Fruit fly (Drosophila melanogaster) whole organism, embryonic: Measurements from ENCODE around the gene CG15539.

Experiments
- Antp ChIP-seq: fragments of 200-800 bp; sonication (Bioruptor generic); optimal IDR thresholded peaks from 3 replicates; lab custom pipeline; 2016; ENCODE audit warnings: missing biosample characterization, missing genetic modification characterization
- Bteb2 ChIP-seq: fragments of 200-800 bp; sonication (Bioruptor generic); optimal IDR thresholded peaks from 2 replicates; lab custom pipeline; 2016; ENCODE audit warnings: missing biosample characterization, missing genetic modification characterization
- C15 ChIP-seq: fragments of 200-800 bp; sonication (Bioruptor generic); IDR thresholded peaks from 3 replicates; pipeline ENCODE4 v1.3.6; 2022; ENCODE audit warnings: missing biosample characterization, missing genetic modification characterization
- CG10321 ChIP-seq: fragments of 200-800 bp; sonication (Bioruptor generic); IDR thresholded peaks from 2 replicates; pipeline ENCODE4 v1.3.6; 2022; ENCODE audit warnings: missing biosample characterization, missing genetic modification characterization
- CG10565 ChIP-seq: fragments of 200-800 bp; sonication (Bioruptor generic); optimal IDR thresholded peaks from 3 replicates; lab custom pipeline; 2016; ENCODE audit warnings: missing biosample characterization, mild to moderate bottlenecking, missing genetic modification characterization
- CG10979 ChIP-seq: fragments of 200-800 bp; sonication (Bioruptor generic); optimal IDR thresholded peaks from 2 replicates; lab custom pipeline; 2018; ENCODE audit warnings: missing biosample characterization, mild to moderate bottlenecking, missing genetic modification characterization, moderate library complexity
- CG11093 ChIP-seq: fragments of 200-800 bp; sonication (Bioruptor generic); IDR thresholded peaks from 3 replicates; pipeline ENCODE4 v1.3.6; 2022; ENCODE audit warnings: missing biosample characterization, missing genetic modification characterization
- CG11695 ChIP-seq: fragments of 200-800 bp; sonication (Bioruptor generic); IDR thresholded peaks from 3 replicates; pipeline ENCODE4 v1.3.6; 2022; ENCODE audit warnings: missing biosample characterization, missing genetic modification characterization
- CG13424 ChIP-seq: fragments of 200-800 bp; sonication (Bioruptor generic); optimal IDR thresholded peaks from 2 replicates; lab custom pipeline; 2019; ENCODE audit warnings: missing biosample characterization, mild to moderate bottlenecking, missing genetic modification characterization, moderate library complexity
- CG13894 ChIP-seq: fragments of 200-800 bp; sonication (Bioruptor generic); optimal IDR thresholded peaks from 3 replicates; lab custom pipeline; 2018; ENCODE audit warnings: missing biosample characterization, mild to moderate bottlenecking, missing genetic modification characterization, moderate library complexity
- CG15269 ChIP-seq: fragments of 200-800 bp; sonication (Bioruptor generic); optimal IDR thresholded peaks from 2 replicates; lab custom pipeline; 2018; ENCODE audit warnings: missing biosample characterization, mild to moderate bottlenecking, missing genetic modification characterization, moderate library complexity
- CG2889 ChIP-seq: fragments of 200-800 bp; sonication (Bioruptor generic); IDR thresholded peaks from 3 replicates; pipeline ENCODE4 v1.3.6; 2022; ENCODE audit warnings: missing biosample characterization, missing genetic modification characterization
- CG3065 ChIP-seq: fragments of 200-800 bp; sonication (Bioruptor generic); optimal IDR thresholded peaks from 2 replicates; lab custom pipeline; 2016; ENCODE audit warnings: missing biosample characterization, missing genetic modification characterization
- CG31388 ChIP-seq: fragments of 200-800 bp; sonication (Bioruptor generic); optimal IDR thresholded peaks from 2 replicates; lab custom pipeline; 2016; ENCODE audit warnings: missing biosample characterization, missing genetic modification characterization
- CG31441 ChIP-seq: fragments of 200-800 bp; sonication (Bioruptor generic); IDR thresholded peaks from 2 replicates; pipeline ENCODE4 v1.3.6; 2022; ENCODE audit warnings: missing biosample characterization, missing genetic modification characterization
- CG3995 ChIP-seq: fragments of 200-800 bp; sonication (Bioruptor generic); optimal IDR thresholded peaks from 3 replicates; lab custom pipeline; 2016; ENCODE audit warnings: missing biosample characterization, missing genetic modification characterization
- CG4282 ChIP-seq: fragments of 200-800 bp; sonication (Bioruptor generic); optimal IDR thresholded peaks from 2 replicates; lab custom pipeline; 2016; ENCODE audit warnings: missing biosample characterization, missing genetic modification characterization
- CG43689 ChIP-seq: fragments of 200-800 bp; sonication (Bioruptor generic); IDR thresholded peaks from 2 replicates; pipeline ENCODE4 v1.3.6; 2022; ENCODE audit warnings: missing biosample characterization, missing genetic modification characterization
- CG9817 ChIP-seq: fragments of 200-800 bp; sonication (Bioruptor generic); optimal IDR thresholded peaks from 2 replicates; lab custom pipeline; 2018; ENCODE audit warnings: missing biosample characterization, mild to moderate bottlenecking, missing genetic modification characterization, moderate library complexity
- CG9876 ChIP-seq: fragments of 200-800 bp; sonication (Bioruptor generic); optimal IDR thresholded peaks from 2 replicates; lab custom pipeline; 2016; ENCODE audit warnings: missing biosample characterization, missing genetic modification characterization
- Doc3 ChIP-seq: fragments of 200-800 bp; sonication (Bioruptor generic); IDR thresholded peaks from 3 replicates; pipeline ENCODE4 v1.3.6; 2022; ENCODE audit warnings: missing biosample characterization, missing genetic modification characterization; ENCODE audit not compliant: partially characterized antibody
- HHEX ChIP-seq: fragments of 200-800 bp; sonication (Bioruptor generic); optimal IDR thresholded peaks from 3 replicates; lab custom pipeline; 2017; ENCODE audit warnings: missing biosample characterization, mild to moderate bottlenecking, missing genetic modification characterization, missing genetic modification reagents
- Lim3 ChIP-seq: fragments of 200-800 bp; sonication (Bioruptor generic); IDR thresholded peaks from 2 replicates; pipeline ENCODE4 v1.3.6; 2022; ENCODE audit warnings: missing biosample characterization, missing genetic modification characterization
- MTF-1 ChIP-seq: fragments of 200-800 bp; sonication (Bioruptor generic); optimal IDR thresholded peaks from 2 replicates; lab custom pipeline; 2018; ENCODE audit warnings: missing biosample characterization, mild to moderate bottlenecking, missing genetic modification characterization, borderline replicate concordance
- Mad ChIP-seq: fragments of 200-800 bp; sonication (Bioruptor generic); optimal IDR thresholded peaks from 2 replicates; lab custom pipeline; 2016; ENCODE audit warnings: missing biosample characterization, missing genetic modification characterization
- NFAT ChIP-seq: fragments of 200-800 bp; sonication (Bioruptor generic); IDR thresholded peaks from 2 replicates; pipeline ENCODE4 v1.3.6; 2022; ENCODE audit warnings: missing biosample characterization, missing genetic modification characterization
- Nf-YA ChIP-seq: fragments of 200-800 bp; sonication (Bioruptor generic); IDR thresholded peaks from 2 replicates; pipeline ENCODE4 v1.3.6; 2022; ENCODE audit warnings: missing biosample characterization, missing genetic modification characterization
- PHDP ChIP-seq: fragments of 200-800 bp; sonication (Bioruptor generic); optimal IDR thresholded peaks from 3 replicates; lab custom pipeline; 2018; ENCODE audit warnings: missing biosample characterization, mild to moderate bottlenecking, missing genetic modification characterization, moderate library complexity
- Ravus ChIP-seq: fragments of 200-800 bp; sonication (Bioruptor generic); IDR thresholded peaks from 2 replicates; pipeline ENCODE4 v1.3.6; 2022; ENCODE audit warnings: missing biosample characterization, missing genetic modification characterization
- Side ChIP-seq: fragments of 200-800 bp; sonication (Bioruptor generic); optimal IDR thresholded peaks from 2 replicates; lab custom pipeline; 2016; ENCODE audit warnings: missing biosample characterization, missing genetic modification characterization
- Six4 ChIP-seq: fragments of 200-800 bp; sonication (Bioruptor generic); optimal IDR thresholded peaks from 2 replicates; lab custom pipeline; 2016; ENCODE audit warnings: missing biosample characterization, missing genetic modification characterization
- Taf1 ChIP-seq: fragments of 200-800 bp; sonication (Bioruptor generic); IDR thresholded peaks from 2 replicates; pipeline ENCODE4 v1.3.6; 2022; ENCODE audit warnings: missing biosample characterization, missing genetic modification characterization
- abd-A ChIP-seq: fragments of 200-800 bp; sonication (Bioruptor generic); optimal IDR thresholded peaks from 3 replicates; lab custom pipeline; 2019; ENCODE audit warnings: missing biosample characterization, mild to moderate bottlenecking, missing genetic modification characterization, moderate library complexity
- az2 ChIP-seq: fragments of 200-800 bp; sonication (Bioruptor generic); optimal IDR thresholded peaks from 3 replicates; lab custom pipeline; 2016; ENCODE audit warnings: missing biosample characterization, missing genetic modification characterization
- bcd ChIP-seq: fragments of 200-800 bp; sonication (Bioruptor generic); optimal IDR thresholded peaks from 2 replicates; lab custom pipeline; 2017; ENCODE audit warnings: missing biosample characterization, mild to moderate bottlenecking, missing genetic modification characterization
- ci ChIP-seq: fragments of 200-800 bp; sonication (Bioruptor generic); IDR thresholded peaks from 3 replicates; pipeline ENCODE4 v1.3.6; 2022; ENCODE audit warnings: missing biosample characterization, missing genetic modification characterization
- dimm ChIP-seq: fragments of 200-800 bp; sonication (Bioruptor generic); IDR thresholded peaks from 2 replicates; pipeline ENCODE4 v1.3.6; 2022; ENCODE audit warnings: missing biosample characterization, missing genetic modification characterization
- ewg ChIP-seq: fragments of 200-800 bp; sonication (Bioruptor generic); optimal IDR thresholded peaks from 3 replicates; lab custom pipeline; 2017; ENCODE audit warnings: mild to moderate bottlenecking, missing biosample characterization, missing genetic modification reagents, missing genetic modification characterization
- exex ChIP-seq: fragments of 200-800 bp; sonication (Bioruptor generic); optimal IDR thresholded peaks from 4 replicates; lab custom pipeline; 2018; ENCODE audit warnings: missing biosample characterization, mild to moderate bottlenecking, missing genetic modification characterization, moderate library complexity
- ftz-f1 ChIP-seq: fragments of 200-800 bp; sonication (Bioruptor generic); optimal IDR thresholded peaks from 2 replicates; lab custom pipeline; 2016; ENCODE audit warnings: missing biosample characterization, missing genetic modification characterization
- gce ChIP-seq: fragments of 200-800 bp; sonication (Bioruptor generic); IDR thresholded peaks from 3 replicates; pipeline ENCODE4 v1.3.6; 2022; ENCODE audit warnings: missing biosample characterization, missing genetic modification characterization
- gem ChIP-seq: fragments of 200-800 bp; sonication (Bioruptor generic); optimal IDR thresholded peaks from 2 replicates; lab custom pipeline; 2019; ENCODE audit warnings: missing biosample characterization, mild to moderate bottlenecking, missing genetic modification characterization, moderate library complexity
- gro ChIP-seq: fragments of 200-800 bp; sonication (Bioruptor generic); optimal IDR thresholded peaks from 2 replicates; lab custom pipeline; 2016; ENCODE audit warnings: missing biosample characterization, missing genetic modification characterization
- lmd ChIP-seq: fragments of 200-800 bp; sonication (Bioruptor generic); IDR thresholded peaks from 2 replicates; pipeline ENCODE4 v1.3.6; 2022; ENCODE audit warnings: missing biosample characterization, missing genetic modification characterization
- mirr ChIP-seq: fragments of 200-800 bp; sonication (Bioruptor generic); optimal IDR thresholded peaks from 3 replicates; lab custom pipeline; 2018; ENCODE audit warnings: missing biosample characterization, mild to moderate bottlenecking, missing genetic modification characterization
- p53 ChIP-seq: fragments of 200-800 bp; sonication (Bioruptor generic); optimal IDR thresholded peaks from 2 replicates; lab custom pipeline; 2016; ENCODE audit warnings: missing biosample characterization, missing genetic modification characterization
- pnt ChIP-seq: fragments of 200-800 bp; sonication (Bioruptor generic); optimal IDR thresholded peaks from 3 replicates; lab custom pipeline; 2016; ENCODE audit warnings: missing biosample characterization, missing genetic modification characterization
- sim ChIP-seq: fragments of 200-800 bp; sonication (Bioruptor generic); IDR thresholded peaks from 2 replicates; pipeline ENCODE4 v1.3.6; 2022; ENCODE audit warnings: missing biosample characterization, missing genetic modification characterization
- slp2 ChIP-seq: fragments of 200-800 bp; sonication (Bioruptor generic); optimal IDR thresholded peaks from 2 replicates; lab custom pipeline; 2016; ENCODE audit warnings: missing biosample characterization, missing genetic modification characterization
- tio ChIP-seq: fragments of 200-800 bp; sonication (Bioruptor generic); optimal IDR thresholded peaks from 2 replicates; lab custom pipeline; 2017; ENCODE audit warnings: missing biosample characterization, missing genetic modification characterization, inconsistent platforms
- twi ChIP-seq: fragments of 200-800 bp; optimal IDR thresholded peaks from 2 replicates; lab custom pipeline; 2019; ENCODE audit warnings: missing biosample characterization, mild to moderate bottlenecking, missing genetic modification characterization, moderate library complexity
- zf30C ChIP-seq: fragments of 200-800 bp; sonication (Bioruptor generic); optimal IDR thresholded peaks from 3 replicates; lab custom pipeline; 2018; ENCODE audit warnings: missing biosample characterization, mild to moderate bottlenecking, missing genetic modification characterization

Gene CG15539

DNA sequence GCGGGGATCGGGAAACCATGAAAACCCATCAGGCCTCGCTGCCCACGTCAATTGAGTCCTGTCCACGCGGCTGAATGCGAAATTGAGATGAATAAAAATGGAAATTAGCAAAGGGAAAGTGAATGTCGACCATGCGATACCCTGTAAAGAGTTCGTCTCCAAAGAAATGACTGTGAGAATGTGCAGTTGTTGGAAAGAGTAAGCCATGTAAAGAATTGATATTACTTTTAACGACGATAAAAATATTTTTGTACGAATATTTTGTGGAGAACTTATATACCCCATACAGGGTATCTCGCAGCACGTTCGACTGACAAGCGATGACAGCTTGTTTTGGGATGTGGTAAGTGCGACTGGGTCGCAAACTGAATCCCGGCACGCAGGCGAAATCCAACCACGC is 4.6 kb upstream of the CG15539 start (continued):
- TF ChIP-seq NFAT (GFP tag; lab: Robert Waterston, UW) (0 out of 2 replicates have a peak, but pooled peaks have one; percentile 4), CG10565 (GFP tag; lab: Kevin White, UChicago) (no peak), Mad (no peak), p53 (no peak), az2 (GFP tag; lab: Kevin White, UChicago) (peak; percentile 37), CG9876 (GFP tag; lab: Kevin White, UChicago) (no peak), gro (no peak), PHDP (no peak), dimm (no peak), Nf-YA (GFP tag; lab: Robert Waterston, UW) (no peak), exex (tag; lab: Kevin White, UChicago) (no peak), CG31388 (no peak), ci (0 out of 3 replicates have a peak, but pooled peaks have one; percentile 52), Lim3 (GFP tag; lab: Robert Waterston, UW) (no peak), ftz-f1 (GFP tag; lab: Kevin White, UChicago) (no peak), Six4 (no peak), zf30C (no peak), CG2889 (GFP tag; lab: Robert Waterston, UW) (no peak), CG10321 (GFP tag; lab: Robert Waterston, UW) (no peak), CG43689 (GFP tag; lab: Robert Waterston, UW) (no peak), abd-A (tag; lab: Kevin White, UChicago) (no peak), C15 (GFP tag; lab: Robert Waterston, UW) (no peak), mirr (GFP tag; lab: Kevin White, UChicago) (no peak), gce (GFP tag; lab: Robert Waterston, UW) (0 out of 3 replicates have a peak, but pooled peaks have one; percentile 6), CG9817 (tag; lab: Kevin White, UChicago) (peak; percentile 9), Bteb2 (GFP tag; lab: Kevin White, UChicago) (peak; percentile 10), CG3065 (GFP tag; lab: Kevin White, UChicago) (no peak), gem (tag; lab: Kevin White, UChicago) (peak; percentile 59), twi (tag; lab: Kevin White, UChicago) (no peak), CG11093 (GFP tag; lab: Robert Waterston, UW) (0 out of 3 replicates have a peak, but pooled peaks have one; percentile 20), sim (GFP tag; lab: Robert Waterston, UW) (no peak), CG13894 (tag; lab: Kevin White, UChicago) (no peak), lmd (GFP tag; lab: Robert Waterston, UW) (peak; percentile 43; the same call in 1 of the 2 replicates), Antp (GFP tag; lab: Kevin White, UChicago) (peak; percentile 40), Ravus (GFP tag; lab: Robert Waterston, UW) (no peak), HHEX (GFP tag; lab: Kevin White, UChicago) (peak; percentile 10), MTF-1 (GFP tag; lab: Kevin White, UChicago) (no peak), ewg (peak; percentile 9), CG10979 (no peak), CG11695 (GFP tag; lab: Robert Waterston, UW) (0 out of 3 replicates have a peak, but pooled peaks have one; percentile 49), bcd (peak; percentile 14), Taf1 (GFP tag; lab: Robert Waterston, UW) (no peak), CG15269 (tag; lab: Kevin White, UChicago) (no peak), Doc3 (GFP tag; lab: Robert Waterston, UW) (no peak), CG4282 (no peak), CG3995 (GFP tag; lab: Kevin White, UChicago) (no peak), Side (GFP tag; lab: Kevin White, UChicago) (no peak), pnt (GFP tag; lab: Kevin White, UChicago) (peak; percentile 64), CG31441 (no peak), tio (peak; percentile 39), CG13424 (no peak), slp2 (no peak)
